Worm (Caenorhabditis elegans): ENCODE measurements around the gene C33G8.2.

DNA sequence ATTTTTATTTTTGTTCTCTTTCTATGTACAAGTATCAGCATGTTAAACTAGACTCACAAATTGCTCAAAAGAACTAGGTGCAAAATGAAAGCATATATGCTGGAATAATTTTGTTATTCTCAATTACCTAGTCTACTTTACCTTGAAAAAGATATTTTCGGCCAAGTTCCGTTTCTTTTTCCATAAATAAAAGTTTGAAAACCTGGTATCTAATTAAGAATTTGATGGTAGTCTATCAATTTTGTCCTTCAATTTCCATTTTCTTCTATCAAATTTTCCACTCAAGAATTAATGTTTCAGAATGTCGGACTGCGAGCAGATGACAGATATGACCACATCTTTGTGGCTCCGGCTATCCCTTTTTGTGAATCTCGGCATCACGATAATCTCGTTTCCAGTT, 5.7 kb upstream of the C33G8.2 start, which contains the start of gene srab-4:
- TF ChIP-seq ztf-29 (GFP tag; IDR thresholded peaks at IDR 0.05) (no peak), cog-1 (tag; optimal IDR thresholded peaks at IDR 0.05) (no peak), T22C8.4 (GFP tag; IDR thresholded peaks at IDR 0.05) (no peak), flt-1 (GFP tag; IDR thresholded peaks at IDR 0.05) (no peak), ref-1 (GFP tag; conservative IDR thresholded peaks at IDR 0.05) (no peak), tab-1 (GFP tag; IDR thresholded peaks at IDR 0.05) (no peak), klf-2 (GFP tag; conservative IDR thresholded peaks at IDR 0.05) (no peak)
